Fruit fly (Drosophila melanogaster) whole organism, prepupa: Measurements from ENCODE around the gene Syx18.

ENCODE experiments used
- Blimp-1 ChIP-seq: fragments of 200-800 bp; sonication (Bioruptor generic); optimal IDR thresholded peaks from 3 replicates; lab custom pipeline; 2017; ENCODE audit warnings: missing biosample characterization, missing genetic modification characterization, mild to moderate bottlenecking, moderate library complexity, missing genetic modification reagents
- CG10631 ChIP-seq: fragments of 200-800 bp; sonication (Bioruptor generic); optimal IDR thresholded peaks from 2 replicates; lab custom pipeline; 2016; ENCODE audit warnings: missing biosample characterization, missing genetic modification characterization
- CG11294 ChIP-seq: fragments of 200-800 bp; sonication (Bioruptor generic); IDR thresholded peaks from 2 replicates; pipeline ENCODE4 v1.3.6; 2022; ENCODE audit warnings: missing biosample characterization, missing genetic modification characterization
- CG11762 ChIP-seq: fragments of 200-800 bp; sonication (Bioruptor generic); optimal IDR thresholded peaks from 3 replicates; lab custom pipeline; 2016; ENCODE audit warnings: missing biosample characterization, missing genetic modification characterization; ENCODE audit not compliant: insufficient read depth
- CG11902 ChIP-seq: fragments of 200-800 bp; sonication (Bioruptor generic); optimal IDR thresholded peaks from 3 replicates; lab custom pipeline; 2016; ENCODE audit warnings: missing biosample characterization, missing genetic modification characterization
- CG15336 ChIP-seq: fragments of 200-800 bp; sonication (Bioruptor generic); IDR thresholded peaks from 2 replicates; pipeline ENCODE4 v1.3.6; 2022; ENCODE audit warnings: missing biosample characterization, missing genetic modification characterization
- CG1621 ChIP-seq: fragments of 200-800 bp; sonication (Bioruptor generic); optimal IDR thresholded peaks from 3 replicates; lab custom pipeline; 2018; ENCODE audit warnings: missing biosample characterization, mild to moderate bottlenecking, missing genetic modification characterization
- CG16779 ChIP-seq: fragments of 200-800 bp; sonication (Bioruptor generic); optimal IDR thresholded peaks from 3 replicates; lab custom pipeline; 2017; ENCODE audit warnings: missing biosample characterization, mild to moderate bottlenecking, missing genetic modification characterization
- CG3032 ChIP-seq: fragments of 200-800 bp; optimal IDR thresholded peaks from 2 replicates; lab custom pipeline; 2019; ENCODE audit warnings: missing biosample characterization, mild to moderate bottlenecking, missing genetic modification characterization, moderate library complexity
- CG31627 ChIP-seq: fragments of 200-800 bp; sonication (Bioruptor generic); optimal IDR thresholded peaks from 3 replicates; lab custom pipeline; 2016; ENCODE audit warnings: missing biosample characterization, missing genetic modification characterization
- CG32006 ChIP-seq: fragments of 200-800 bp; sonication (Bioruptor generic); optimal IDR thresholded peaks from 3 replicates; lab custom pipeline; 2017; ENCODE audit warnings: missing biosample characterization, mild to moderate bottlenecking, missing genetic modification characterization
- CG34406 ChIP-seq: fragments of 200-800 bp; sonication (Bioruptor generic); optimal IDR thresholded peaks from 3 replicates; lab custom pipeline; 2016; ENCODE audit warnings: missing biosample characterization, missing genetic modification characterization
- CG3919 ChIP-seq: fragments of 200-800 bp; sonication (Bioruptor generic); optimal IDR thresholded peaks from 3 replicates; lab custom pipeline; 2016; ENCODE audit warnings: missing biosample characterization, missing genetic modification characterization
- CG6163 ChIP-seq: fragments of 200-800 bp; sonication (Bioruptor generic); IDR thresholded peaks from 3 replicates; pipeline ENCODE4 v1.3.6; 2022; ENCODE audit warnings: missing biosample characterization, missing genetic modification characterization
- CG6276 ChIP-seq: fragments of 200-800 bp; sonication (Bioruptor generic); optimal IDR thresholded peaks from 2 replicates; lab custom pipeline; 2017; ENCODE audit warnings: missing biosample characterization, mild to moderate bottlenecking, missing genetic modification characterization
- CG6808 ChIP-seq: fragments of 200-800 bp; sonication (Bioruptor generic); optimal IDR thresholded peaks from 3 replicates; lab custom pipeline; 2017; ENCODE audit warnings: missing biosample characterization, missing genetic modification characterization, mild to moderate bottlenecking, moderate library complexity, missing genetic modification reagents
- CG7368 ChIP-seq: fragments of 200-800 bp; sonication (Bioruptor generic); optimal IDR thresholded peaks from 3 replicates; lab custom pipeline; 2016; ENCODE audit warnings: missing biosample characterization, missing genetic modification characterization
- CG8319 ChIP-seq: fragments of 200-800 bp; sonication (Bioruptor generic); optimal IDR thresholded peaks from 3 replicates; lab custom pipeline; 2016; ENCODE audit warnings: missing biosample characterization, missing genetic modification characterization
- CG8632 ChIP-seq: fragments of 200-800 bp; sonication (Bioruptor generic); optimal IDR thresholded peaks from 3 replicates; lab custom pipeline; 2016; ENCODE audit warnings: missing biosample characterization, missing genetic modification characterization
- CG9139 ChIP-seq: fragments of 200-800 bp; sonication (Bioruptor generic); optimal IDR thresholded peaks from 3 replicates; lab custom pipeline; 2017; ENCODE audit warnings: missing biosample characterization, mild to moderate bottlenecking, missing genetic modification characterization
- Eip75B ChIP-seq: fragments of 200-800 bp; sonication (Bioruptor generic); optimal IDR thresholded peaks from 3 replicates; lab custom pipeline; 2016; ENCODE audit warnings: missing biosample characterization, missing genetic modification characterization
- Eip78C ChIP-seq: fragments of 200-800 bp; sonication (Bioruptor generic); peaks from one replicate; lab custom pipeline; 2016; ENCODE audit warnings: missing biosample characterization, missing genetic modification characterization
- Eip93F ChIP-seq: fragments of 200-800 bp; sonication (Bioruptor generic); optimal IDR thresholded peaks from 2 replicates; lab custom pipeline; 2016; ENCODE audit warnings: missing biosample characterization, mild to moderate bottlenecking, missing genetic modification characterization
- Ets21C ChIP-seq: fragments of 200-800 bp; sonication (Bioruptor generic); optimal IDR thresholded peaks from 3 replicates; lab custom pipeline; 2016; ENCODE audit warnings: missing biosample characterization, missing genetic modification characterization
- Ets96B ChIP-seq: fragments of 200-800 bp; optimal IDR thresholded peaks from 2 replicates; lab custom pipeline; 2019; ENCODE audit warnings: missing biosample characterization, mild to moderate bottlenecking, missing genetic modification characterization, moderate library complexity
- Gug ChIP-seq: fragments of 200-800 bp; sonication (Bioruptor generic); IDR thresholded peaks from 2 replicates; pipeline ENCODE4 v1.3.6; 2022; ENCODE audit warnings: missing biosample characterization, missing genetic modification characterization
- Hr38 ChIP-seq: sonication (Bioruptor generic); optimal IDR thresholded peaks from 2 replicates; lab custom pipeline; 2016; ENCODE audit warnings: missing biosample characterization, missing genetic modification characterization
- Hr39 ChIP-seq: fragments of 200-800 bp; sonication (Bioruptor generic); optimal IDR thresholded peaks from 2 replicates; lab custom pipeline; 2016; ENCODE audit warnings: missing biosample characterization, missing genetic modification characterization
- Hr4 ChIP-seq: fragments of 200-800 bp; sonication (Bioruptor generic); optimal IDR thresholded peaks from 3 replicates; lab custom pipeline; 2016; ENCODE audit warnings: missing biosample characterization, missing genetic modification characterization
- Met ChIP-seq: fragments of 200-800 bp; sonication (Bioruptor generic); optimal IDR thresholded peaks from 3 replicates; lab custom pipeline; 2016; ENCODE audit warnings: missing biosample characterization, missing genetic modification characterization
- OdsH ChIP-seq: fragments of 200-800 bp; sonication (Bioruptor generic); optimal IDR thresholded peaks from 3 replicates; lab custom pipeline; 2016; ENCODE audit warnings: missing biosample characterization, missing genetic modification characterization
- Smox ChIP-seq: fragments of 200-800 bp; sonication (Bioruptor generic); optimal IDR thresholded peaks from 3 replicates; lab custom pipeline; 2016; ENCODE audit warnings: missing biosample characterization, missing genetic modification characterization
- Sox102F ChIP-seq: fragments of 200-800 bp; sonication (Bioruptor generic); optimal IDR thresholded peaks from 2 replicates; lab custom pipeline; 2016; ENCODE audit warnings: missing biosample characterization, mild to moderate bottlenecking, missing genetic modification characterization
- Sox15 ChIP-seq: fragments of 200-800 bp; sonication (Bioruptor generic); optimal IDR thresholded peaks from 3 replicates; lab custom pipeline; 2016; ENCODE audit warnings: missing biosample characterization, missing genetic modification characterization
- achi ChIP-seq: fragments of 200-800 bp; sonication (Bioruptor generic); optimal IDR thresholded peaks from 3 replicates; lab custom pipeline; 2016; ENCODE audit warnings: missing biosample characterization, missing genetic modification characterization
- cyc ChIP-seq: fragments of 200-800 bp; sonication (Bioruptor generic); optimal IDR thresholded peaks from 3 replicates; lab custom pipeline; 2016; ENCODE audit warnings: missing biosample characterization, missing genetic modification characterization
- dac ChIP-seq: fragments of 200-800 bp; sonication (Bioruptor generic); optimal IDR thresholded peaks from 2 replicates; lab custom pipeline; 2017; ENCODE audit warnings: missing biosample characterization, mild to moderate bottlenecking, missing genetic modification characterization
- dsx ChIP-seq: fragments of 200-800 bp; optimal IDR thresholded peaks from 3 replicates; lab custom pipeline; 2019; ENCODE audit warnings: missing biosample characterization, mild to moderate bottlenecking, missing genetic modification characterization, moderate library complexity; ENCODE audit not compliant: poor library complexity, severe bottlenecking
- eg ChIP-seq: fragments of 200-800 bp; sonication (Bioruptor generic); IDR thresholded peaks from 3 replicates; pipeline ENCODE4 v1.3.6; 2022; ENCODE audit warnings: missing biosample characterization, missing genetic modification characterization
- esn ChIP-seq: fragments of 200-800 bp; sonication (Bioruptor generic); optimal IDR thresholded peaks from 2 replicates; lab custom pipeline; 2016; ENCODE audit warnings: missing biosample characterization, mild to moderate bottlenecking, missing genetic modification characterization, moderate library complexity
- fd59A ChIP-seq: fragments of 200-800 bp; sonication (Bioruptor generic); optimal IDR thresholded peaks from 2 replicates; lab custom pipeline; 2017; ENCODE audit warnings: missing biosample characterization, mild to moderate bottlenecking, missing genetic modification characterization, missing genetic modification reagents
- fd85E ChIP-seq: fragments of 200-800 bp; sonication (Bioruptor generic); optimal IDR thresholded peaks from 3 replicates; lab custom pipeline; 2016; ENCODE audit warnings: missing biosample characterization, missing genetic modification characterization
- fkh ChIP-seq: fragments of 200-800 bp; sonication (Bioruptor generic); optimal IDR thresholded peaks from 3 replicates; lab custom pipeline; 2017; ENCODE audit warnings: missing biosample characterization, mild to moderate bottlenecking, missing genetic modification characterization, moderate library complexity
- lz ChIP-seq: fragments of 200-800 bp; sonication (Bioruptor generic); optimal IDR thresholded peaks from 3 replicates; lab custom pipeline; 2016; ENCODE audit warnings: missing biosample characterization, missing genetic modification characterization
- net ChIP-seq: fragments of 200-800 bp; sonication (Bioruptor generic); optimal IDR thresholded peaks from 3 replicates; lab custom pipeline; 2016; ENCODE audit warnings: missing biosample characterization, missing genetic modification characterization
- spab ChIP-seq: fragments of 200-800 bp; sonication (Bioruptor generic); optimal IDR thresholded peaks from 2 replicates; lab custom pipeline; 2017; ENCODE audit warnings: missing biosample characterization, mild to moderate bottlenecking, missing genetic modification characterization, missing genetic modification reagents
- ss ChIP-seq, 2 experiments: fragments of 200-800 bp; sonication (Bioruptor generic); optimal IDR thresholded peaks; 2 replicates in 1 of 2; 3 replicates in 1 of 2; lab custom pipeline; 2017 to 2018; ENCODE audit warnings: mild to moderate bottlenecking in 2 of 2, missing biosample characterization in 2 of 2, missing genetic modification characterization in 2 of 2, moderate library complexity in 1 of 2
- svp ChIP-seq: fragments of 200-800 bp; sonication (Bioruptor generic); peaks from one replicate; lab custom pipeline; 2016; ENCODE audit warnings: missing biosample characterization, missing genetic modification characterization
- topi ChIP-seq: fragments of 200-800 bp; sonication (Bioruptor generic); optimal IDR thresholded peaks from 3 replicates; lab custom pipeline; 2016; ENCODE audit warnings: missing biosample characterization, missing genetic modification characterization
- vri ChIP-seq: fragments of 200-800 bp; sonication (Bioruptor generic); optimal IDR thresholded peaks from 3 replicates; lab custom pipeline; 2016; ENCODE audit warnings: missing biosample characterization, mild to moderate bottlenecking, missing genetic modification characterization

Syx18 gene

DNA sequence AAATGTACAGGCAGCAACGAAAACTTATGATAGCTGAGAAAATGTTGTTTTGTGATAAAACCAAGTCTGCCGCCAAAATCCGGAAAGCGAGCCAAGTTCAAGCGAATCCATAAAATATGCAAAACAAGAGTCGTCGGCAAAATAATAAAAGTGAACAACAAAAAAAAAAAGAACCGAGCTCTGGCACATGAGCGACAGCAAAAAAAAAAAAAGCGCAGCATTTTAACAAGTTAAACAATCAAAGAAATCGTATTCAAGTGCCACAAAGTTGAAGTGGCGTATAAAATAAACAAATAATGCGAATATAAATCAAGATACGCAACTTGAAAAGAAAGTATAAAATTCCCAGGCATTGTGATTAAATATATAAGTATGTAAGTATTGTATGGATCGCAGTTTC, 17.0 kb downstream of the Syx18 start (continued):
- TF ChIP-seq CG9139, result peak; percentile 33
- TF ChIP-seq CG6163 (GFP tag; lab: Robert Waterston, UW), result peak; percentile 71; the same call in 2 of the 3 replicates
- TF ChIP-seq achi, result no peak
- no peak for TF ChIP-seq Sox15 (GFP tag; lab: Kevin White, UChicago)
- TF ChIP-seq CG3032 (tag; lab: Kevin White, UChicago), result peak; percentile 19
- no peak for TF ChIP-seq Smox (GFP tag; lab: Kevin White, UChicago)
- no peak for TF ChIP-seq CG6276 (GFP tag; lab: Kevin White, UChicago)

dm6 chr3R:24606868-24607267, 18.5 kb downstream of the Syx18 start:
- TF ChIP-seq Eip93F (no peak), Ets21C (no peak), spab (GFP tag; lab: Kevin White, UChicago) (peak; percentile 20), CG8632 (GFP tag; lab: Kevin White, UChicago) (peak; percentile 9), CG32006 (no peak), CG3032 (tag; lab: Kevin White, UChicago) (no peak), CG31627 (GFP tag; lab: Kevin White, UChicago) (no peak), Sox102F (GFP tag; lab: Kevin White, UChicago) (no peak), Eip75B (GFP tag; lab: Kevin White, UChicago) (no peak), CG7368 (GFP tag; lab: Kevin White, UChicago) (no peak), CG15336 (GFP tag; lab: Robert Waterston, UW) (no peak), Hr38 (GFP tag; lab: Kevin White, UChicago) (no peak), Hr4 (GFP tag; lab: Kevin White, UChicago) (no peak), topi (GFP tag; lab: Kevin White, UChicago) (no peak), Ets96B (tag; lab: Kevin White, UChicago) (no peak), svp (GFP tag; lab: Kevin White, UChicago) (no peak), Met (GFP tag; lab: Kevin White, UChicago) (no peak), lz (GFP tag; lab: Kevin White, UChicago) (no peak), CG16779 (tag; lab: Kevin White, UChicago) (no peak), fd85E (GFP tag; lab: Kevin White, UChicago) (no peak), CG11294 (GFP tag; lab: Robert Waterston, UW) (no peak), CG34406 (GFP tag; lab: Kevin White, UChicago) (no peak), CG6163 (GFP tag; lab: Robert Waterston, UW) (0 out of 3 replicates have a peak, but pooled peaks have one; percentile 8), CG6276 (GFP tag; lab: Kevin White, UChicago) (no peak), CG9139 (no peak), CG8319 (no peak), dsx (GFP tag; lab: Kevin White, UChicago) (no peak), fd59A (GFP tag; lab: Kevin White, UChicago) (no peak), esn (GFP tag; lab: Kevin White, UChicago) (no peak), dac (no peak), Gug (no peak), Eip78C (GFP tag; lab: Kevin White, UChicago) (peak; percentile 53), Hr39 (GFP tag; lab: Kevin White, UChicago) (no peak), OdsH (GFP tag; lab: Kevin White, UChicago) (no peak), net (GFP tag; lab: Kevin White, UChicago) (no peak), ss (GFP tag; optimal IDR thresholded peaks at IDR 0.05; lab: Kevin White, UChicago) (peak in 1 of 2 experiments; percentile 25), fkh (GFP tag; lab: Kevin White, UChicago) (peak; percentile 32), achi (no peak), CG6808 (peak; percentile 14), Sox15 (GFP tag; lab: Kevin White, UChicago) (no peak), vri (no peak), CG3919 (GFP tag; lab: Kevin White, UChicago) (peak; percentile 5), eg (GFP tag; lab: Robert Waterston, UW) (0 out of 3 replicates have a peak, but pooled peaks have one; percentile 6), cyc (GFP tag; lab: Kevin White, UChicago) (no peak), Blimp-1 (no peak), CG11762 (no peak), CG11902 (GFP tag; lab: Kevin White, UChicago) (no peak), CG1621 (tag; lab: Kevin White, UChicago) (peak; percentile 32), CG10631 (GFP tag; lab: Kevin White, UChicago) (no peak)
